Worm (Caenorhabditis elegans) whole organism, L1 larva: ENCODE measurements around the gene rab-14.

Source experiments
- C04F5.9 ChIP-seq: sonication (generic microtip); optimal IDR thresholded peaks from 2 replicates; lab custom pipeline; 2016; ENCODE audit warnings: missing genetic modification characterization, missing compliant biosample characterization
- F16B12.6 ChIP-seq: fragments of 150-350 bp; optimal IDR thresholded peaks from 2 replicates; lab custom pipeline; 2014; ENCODE audit warnings: missing biosample characterization, missing genetic modification characterization
- Y116A8C.19 ChIP-seq: sonication (generic microtip); optimal IDR thresholded peaks from 2 replicates; lab custom pipeline; 2016; ENCODE audit warnings: missing compliant biosample characterization, missing genetic modification characterization, borderline replicate concordance
- aha-1 ChIP-seq: fragments of 150-350 bp; optimal IDR thresholded peaks from 2 replicates; lab custom pipeline; 2014; ENCODE audit warnings: missing biosample characterization, missing genetic modification characterization
- aly-2 ChIP-seq: fragments of 150-350 bp; optimal IDR thresholded peaks from 2 replicates; lab custom pipeline; 2014; ENCODE audit warnings: missing biosample characterization, missing genetic modification characterization
- ceh-8 ChIP-seq: fragments of 200-800 bp; sonication (Bioruptor generic); optimal IDR thresholded peaks from 2 replicates; lab custom pipeline; 2018; ENCODE audit warnings: mild to moderate bottlenecking, missing genetic modification characterization, moderate library complexity, missing compliant biosample characterization
- ceh-82 ChIP-seq, 3 experiments: fragments of 150-350 bp in 1 of 3; sonication (generic microtip) in 2 of 3; optimal IDR thresholded peaks; 2 replicates each; lab custom pipeline; 2014 to 2017; ENCODE audit warnings: missing biosample characterization in 3 of 3, missing genetic modification characterization in 3 of 3
- ceh-88 ChIP-seq: fragments of 200-800 bp; sonication (Bioruptor generic); IDR thresholded peaks from 2 replicates; pipeline ENCODE4 v1.3.6; 2022; ENCODE audit warnings: missing genetic modification characterization, missing compliant biosample characterization
- ceh-90 ChIP-seq: sonication (generic microtip); optimal IDR thresholded peaks from 2 replicates; lab custom pipeline; 2016; ENCODE audit warnings: missing genetic modification characterization, missing compliant biosample characterization
- dsc-1 ChIP-seq: sonication (generic microtip); optimal IDR thresholded peaks from 2 replicates; lab custom pipeline; 2016; ENCODE audit warnings: mild to moderate bottlenecking, missing genetic modification characterization, missing compliant biosample characterization
- efl-1 ChIP-seq, 4 experiments: fragments of 150-350 bp; optimal IDR thresholded peaks in 3 of 4; peaks in 1 of 4; 1 replicate in 1 of 4; 2 replicates in 3 of 4; lab custom pipeline; 2014; ENCODE audit warnings: missing biosample characterization in 2 of 4, missing genetic modification characterization in 2 of 4, missing genetic modification reagents in 2 of 4
- efl-3 ChIP-seq: fragments of 200-800 bp; sonication (Bioruptor generic); optimal IDR thresholded peaks from 2 replicates; lab custom pipeline; 2018; ENCODE audit warnings: mild to moderate bottlenecking, missing genetic modification characterization, missing compliant biosample characterization
- egl-27 ChIP-seq, 2 experiments: fragments of 150-350 bp in 1 of 2; sonication (generic microtip); optimal IDR thresholded peaks; 3 replicates each; lab custom pipeline; 2017 to 2018; ENCODE audit warnings: missing biosample characterization in 2 of 2, missing genetic modification characterization in 2 of 2, missing genetic modification reagents in 2 of 2
- elt-3 ChIP-seq, 6 experiments: fragments of 150-350 bp in 1 of 6; sonication (generic microtip); optimal IDR thresholded peaks; 2 replicates each; lab custom pipeline; 2017 to 2018; ENCODE audit warnings: missing biosample characterization in 6 of 6, missing genetic modification characterization in 6 of 6, inconsistent platforms in 1 of 6
- ets-5 ChIP-seq: fragments of 200-800 bp; sonication (Bioruptor generic); IDR thresholded peaks from 2 replicates; pipeline ENCODE4 v1.3.6; 2022; ENCODE audit warnings: missing genetic modification characterization, missing compliant biosample characterization
- fkh-4 ChIP-seq: sonication (generic microtip); optimal IDR thresholded peaks from 2 replicates; lab custom pipeline; 2016; ENCODE audit warnings: missing compliant biosample characterization, missing genetic modification characterization, borderline replicate concordance
- fkh-8 ChIP-seq: sonication (generic microtip); optimal IDR thresholded peaks from 2 replicates; lab custom pipeline; 2016; ENCODE audit warnings: mild to moderate bottlenecking, missing genetic modification characterization, missing compliant biosample characterization
- fos-1 ChIP-seq: fragments of 150-350 bp; optimal IDR thresholded peaks from 2 replicates; lab custom pipeline; 2014; ENCODE audit warnings: missing biosample characterization, missing genetic modification characterization
- grh-1 ChIP-seq: fragments of 200-800 bp; sonication (Bioruptor generic); IDR thresholded peaks from 2 replicates; pipeline ENCODE4 v1.3.6; 2022; ENCODE audit warnings: missing genetic modification reagents, missing genetic modification characterization, missing compliant biosample characterization
- hlh-17 ChIP-seq: fragments of 200-800 bp; sonication (Bioruptor generic); optimal IDR thresholded peaks from 2 replicates; lab custom pipeline; 2018; ENCODE audit warnings: missing genetic modification characterization, mild to moderate bottlenecking, missing compliant biosample characterization, moderate library complexity, borderline replicate concordance
- hlh-4 ChIP-seq: sonication (generic microtip); optimal IDR thresholded peaks from 2 replicates; lab custom pipeline; 2016; ENCODE audit warnings: mild to moderate bottlenecking, missing genetic modification characterization, missing compliant biosample characterization
- irx-1 ChIP-seq: sonication (generic microtip); optimal IDR thresholded peaks from 2 replicates; lab custom pipeline; 2016; ENCODE audit warnings: missing genetic modification characterization, missing compliant biosample characterization
- isw-1 ChIP-seq: fragments of 200-800 bp; sonication (Bioruptor generic); IDR thresholded peaks from 2 replicates; pipeline ENCODE4 v1.3.6; 2022; ENCODE audit warnings: missing genetic modification characterization, missing compliant biosample characterization
- lin-13 ChIP-seq: fragments of 150-350 bp; optimal IDR thresholded peaks from 2 replicates; lab custom pipeline; 2014; ENCODE audit warnings: missing biosample characterization, missing genetic modification reagents, missing genetic modification characterization
- lin-14 ChIP-seq: fragments of 200-800 bp; sonication (Bioruptor generic); optimal IDR thresholded peaks from 2 replicates; lab custom pipeline; 2018; ENCODE audit warnings: mild to moderate bottlenecking, missing genetic modification characterization, moderate library complexity, missing compliant biosample characterization
- lin-35 ChIP-seq, 2 experiments: fragments of 150-350 bp; optimal IDR thresholded peaks; 2 replicates each; lab custom pipeline; 2014; ENCODE audit warnings: missing biosample characterization in 2 of 2, missing genetic modification characterization in 2 of 2, missing genetic modification reagents in 2 of 2
- lin-39 ChIP-seq: fragments of 150-350 bp; optimal IDR thresholded peaks from 2 replicates; lab custom pipeline; 2014; ENCODE audit warnings: missing biosample characterization, missing genetic modification reagents, missing genetic modification characterization
- lir-3 ChIP-seq: sonication (generic microtip); optimal IDR thresholded peaks from 2 replicates; lab custom pipeline; 2016; ENCODE audit warnings: mild to moderate bottlenecking, missing genetic modification characterization, moderate library complexity, missing compliant biosample characterization; ENCODE audit not compliant: poor library complexity
- lsy-2 ChIP-seq, 2 experiments: fragments of 150-350 bp; optimal IDR thresholded peaks; 2 replicates each; lab custom pipeline; 2014; ENCODE audit warnings: missing biosample characterization in 2 of 2, missing genetic modification characterization in 2 of 2
- mab-9 ChIP-seq: fragments of 200-800 bp; sonication (Bioruptor generic); IDR thresholded peaks from 2 replicates; pipeline ENCODE4 v1.3.6; 2022; ENCODE audit warnings: missing genetic modification reagents, missing genetic modification characterization, missing compliant biosample characterization
- mef-2 ChIP-seq: fragments of 150-350 bp; optimal IDR thresholded peaks from 2 replicates; lab custom pipeline; 2014; ENCODE audit warnings: missing biosample characterization, missing genetic modification characterization
- mep-1 ChIP-seq: fragments of 150-350 bp; optimal IDR thresholded peaks from 2 replicates; lab custom pipeline; 2014; ENCODE audit warnings: missing biosample characterization, missing genetic modification characterization
- nhr-11 ChIP-seq: fragments of 150-350 bp; optimal IDR thresholded peaks from 2 replicates; lab custom pipeline; 2014; ENCODE audit warnings: missing biosample characterization, missing genetic modification characterization
- nhr-12 ChIP-seq: sonication (generic microtip); optimal IDR thresholded peaks from 2 replicates; lab custom pipeline; 2017; ENCODE audit warnings: missing biosample characterization, missing genetic modification characterization
- nhr-19 ChIP-seq: fragments of 200-800 bp; sonication (Bioruptor generic); conservative IDR thresholded peaks from 2 replicates; pipeline ENCODE4 v1.3.6; 2022; ENCODE audit warnings: missing genetic modification characterization, missing compliant biosample characterization
- nhr-20 ChIP-seq: sonication (generic microtip); optimal IDR thresholded peaks from 2 replicates; lab custom pipeline; 2016; ENCODE audit warnings: mild to moderate bottlenecking, missing genetic modification characterization, missing compliant biosample characterization
- nhr-237 ChIP-seq: fragments of 150-350 bp; optimal IDR thresholded peaks from 2 replicates; lab custom pipeline; 2014; ENCODE audit warnings: missing biosample characterization, missing genetic modification characterization
- nhr-47 ChIP-seq: sonication (generic microtip); optimal IDR thresholded peaks from 2 replicates; lab custom pipeline; 2016; ENCODE audit warnings: mild to moderate bottlenecking, missing genetic modification characterization, moderate library complexity, missing compliant biosample characterization
- nhr-71 ChIP-seq: sonication (generic microtip); optimal IDR thresholded peaks from 2 replicates; lab custom pipeline; 2016; ENCODE audit warnings: mild to moderate bottlenecking, missing genetic modification characterization, moderate library complexity, missing compliant biosample characterization
- nhr-90 ChIP-seq: sonication (generic microtip); optimal IDR thresholded peaks from 2 replicates; lab custom pipeline; 2016; ENCODE audit warnings: mild to moderate bottlenecking, missing genetic modification characterization, missing compliant biosample characterization; ENCODE audit not compliant: poor library complexity
- pqm-1 ChIP-seq: sonication (generic microtip); optimal IDR thresholded peaks from 3 replicates; lab custom pipeline; 2017; ENCODE audit warnings: missing biosample characterization, missing genetic modification characterization
- skn-1 ChIP-seq: fragments of 150-350 bp; optimal IDR thresholded peaks from 2 replicates; lab custom pipeline; 2014; ENCODE audit warnings: missing biosample characterization, missing genetic modification characterization
- snu-23 ChIP-seq: sonication (generic microtip); optimal IDR thresholded peaks from 2 replicates; lab custom pipeline; 2016; ENCODE audit warnings: missing genetic modification characterization, missing compliant biosample characterization
- unc-130 ChIP-seq: fragments of 150-350 bp; optimal IDR thresholded peaks from 2 replicates; lab custom pipeline; 2017; ENCODE audit warnings: missing biosample characterization, missing genetic modification characterization, inconsistent platforms
- unc-62 ChIP-seq: fragments of 150-350 bp; optimal IDR thresholded peaks from 2 replicates; lab custom pipeline; 2014; ENCODE audit warnings: missing biosample characterization, missing genetic modification reagents, missing genetic modification characterization
- vab-15 ChIP-seq: sonication (generic microtip); optimal IDR thresholded peaks from 2 replicates; lab custom pipeline; 2017; ENCODE audit warnings: missing genotype, mild to moderate bottlenecking, missing genetic modification characterization, missing compliant biosample characterization
- xbp-1 ChIP-seq: sonication (generic microtip); optimal IDR thresholded peaks from 2 replicates; lab custom pipeline; 2016; ENCODE audit warnings: missing genetic modification characterization, missing compliant biosample characterization
- zag-1 ChIP-seq: fragments of 150-350 bp; optimal IDR thresholded peaks from 2 replicates; lab custom pipeline; 2014; ENCODE audit warnings: missing biosample characterization, missing genetic modification characterization
- zip-4 ChIP-seq: fragments of 200-800 bp; sonication (Bioruptor generic); optimal IDR thresholded peaks from 2 replicates; lab custom pipeline; 2018; ENCODE audit warnings: mild to moderate bottlenecking, missing genetic modification characterization, moderate library complexity, missing compliant biosample characterization

Gene rab-14

ce11 chrX:15613745-15614229 lies 7.4 kb upstream of the rab-14 start, which contains the start of gene K09E9.3:
K09E9.3 (minus strand) TSS chrX:15613795.
- TF ChIP-seq dsc-1 (tag; lab: Kevin White, UChicago) (peak; percentile 28), lsy-2 (tag; optimal IDR thresholded peaks at IDR 0.05; lab: Kevin White, UChicago) (peak in 1 of 2 experiments; percentile 16), skn-1 (tag; lab: Kevin White, UChicago) (peak; percentile 16), lin-14 (GFP tag; lab: Kevin White, UChicago) (peak; percentile 14), nhr-71 (peak; percentile 14), fkh-8 (peak; percentile 12), mep-1 (tag; lab: Kevin White, UChicago) (peak; percentile 9), snu-23 (GFP tag; lab: Kevin White, UChicago) (peak; percentile 14), nhr-237 (tag; lab: Kevin White, UChicago) (no peak), xbp-1 (tag; lab: Kevin White, UChicago) (no peak), lin-35 (GFP tag; optimal IDR thresholded peaks at IDR 0.05; lab: Kevin White, UChicago) (peak in 1 of 2 experiments; percentile 11), nhr-20 (peak; percentile 17), nhr-47 (tag; lab: Kevin White, UChicago) (peak; percentile 24), nhr-19 (GFP tag; lab: Robert Waterston, UW) (no peak)
- TF ChIP-seq, all 84 proteins: peak for 11

DNA sequence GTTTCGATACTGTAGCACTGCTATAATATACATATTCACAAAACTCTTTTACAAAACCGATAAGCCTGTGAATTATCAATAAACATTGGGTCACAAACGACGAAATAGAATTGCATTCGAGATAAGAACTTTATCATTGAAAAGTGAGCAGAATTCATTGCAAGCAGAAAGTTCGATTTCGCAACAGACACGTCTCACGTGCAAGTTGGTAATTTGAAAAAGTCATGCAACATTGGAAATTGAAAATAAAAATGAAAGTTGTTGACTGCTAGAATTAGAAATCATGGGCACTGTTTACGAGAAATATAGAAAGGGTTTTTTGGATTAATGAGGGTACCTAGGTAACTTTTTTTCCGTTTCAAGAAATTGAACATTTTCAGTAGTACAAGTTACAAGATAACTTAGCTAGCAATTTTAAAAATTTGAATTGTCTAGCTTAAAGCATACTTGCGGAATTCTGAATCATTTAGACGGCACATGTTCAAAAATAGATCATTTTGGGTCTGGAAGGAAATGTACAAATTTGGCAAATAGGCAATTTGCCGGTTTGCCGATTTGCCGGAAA lies 4.2 kb upstream of the rab-14 start:
- TF ChIP-seq egl-27 (tag; optimal IDR thresholded peaks at IDR 0.05; lab: Kevin White, UChicago) = no peak
- no peak for TF ChIP-seq nhr-11
- TF ChIP-seq F16B12.6 (tag; lab: Kevin White, UChicago) = no peak
- TF ChIP-seq xbp-1 (tag; lab: Kevin White, UChicago) = no peak
- no peak for TF ChIP-seq unc-62 (GFP tag; lab: Kevin White, UChicago)
- no peak for TF ChIP-seq isw-1
- peak in 3 of 6 experiments; percentile 17 to 21 (median 18) for TF ChIP-seq elt-3 (tag; optimal IDR thresholded peaks at IDR 0.05; lab: Kevin White, UChicago)
- no peak for TF ChIP-seq hlh-17 (GFP tag; lab: Kevin White, UChicago)
- no peak for TF ChIP-seq ceh-82 (tag; optimal IDR thresholded peaks at IDR 0.05; lab: Kevin White, UChicago)
- no peak for TF ChIP-seq efl-3 (GFP tag; lab: Kevin White, UChicago)
- TF ChIP-seq unc-130 (tag; lab: Kevin White, UChicago) = peak; percentile 15
- no peak for TF ChIP-seq lir-3 (tag; lab: Kevin White, UChicago)
- no peak for TF ChIP-seq ceh-8 (GFP tag; lab: Kevin White, UChicago)
- TF ChIP-seq lsy-2 (tag; optimal IDR thresholded peaks at IDR 0.05; lab: Kevin White, UChicago) = peak; percentile 38 to 50
- TF ChIP-seq ets-5 = no peak
- TF ChIP-seq lin-39 (tag; lab: Kevin White, UChicago) = no peak
- no peak for TF ChIP-seq hlh-4 (tag; lab: Kevin White, UChicago)
- no peak for TF ChIP-seq mef-2
- peak; percentile 76 for TF ChIP-seq zip-4 (GFP tag; lab: Kevin White, UChicago)
- no peak for TF ChIP-seq lin-13 (GFP tag; lab: Kevin White, UChicago)
- TF ChIP-seq pqm-1 (tag; lab: Kevin White, UChicago) = peak; percentile 84
- no peak for TF ChIP-seq zag-1 (tag; lab: Kevin White, UChicago)
- TF ChIP-seq mab-9 (GFP tag; lab: Robert Waterston, UW) = peak; percentile 35; the same call in 1 of the 2 replicates
- TF ChIP-seq efl-1 (optimal IDR thresholded peaks at IDR 0.05; lab: Kevin White, UChicago) = peak in 1 of 2 experiments; percentile 16
- TF ChIP-seq efl-1 (GFP tag; optimal IDR thresholded peaks at IDR 0.05 in 1 of 2; lab: Kevin White, UChicago) = peak in 1 of 2 experiments; percentile 67
- TF ChIP-seq nhr-12 (tag; lab: Kevin White, UChicago) = no peak
- no peak for TF ChIP-seq dsc-1 (tag; lab: Kevin White, UChicago)
- peak; percentile 71 for TF ChIP-seq nhr-90
- no peak for TF ChIP-seq Y116A8C.19 (tag; lab: Kevin White, UChicago)
- TF ChIP-seq fos-1 (tag; lab: Kevin White, UChicago) = no peak
- no peak for TF ChIP-seq aha-1 (tag; lab: Kevin White, UChicago)
- TF ChIP-seq aly-2 (tag; lab: Kevin White, UChicago) = peak; percentile 98
- no peak for TF ChIP-seq vab-15 (tag; lab: Kevin White, UChicago)
- no peak for TF ChIP-seq ceh-88 (GFP tag; lab: Robert Waterston, UW)
- TF ChIP-seq ceh-90 = no peak
- TF ChIP-seq nhr-20 = peak; percentile 76
- TF ChIP-seq fkh-4 (tag; lab: Kevin White, UChicago) = no peak
- TF ChIP-seq irx-1 = no peak
- TF ChIP-seq grh-1 = 0 out of 2 replicates have a peak, but pooled peaks have one; percentile 30
- no peak for TF ChIP-seq C04F5.9
